Fruit fly (Drosophila melanogaster) Kc167 (cell line): ENCODE results near the gene CG18404.

Experiments
- Myc ChIP-seq: fragments of >200 bp; optimal IDR thresholded peaks from 2 replicates; lab custom pipeline; 2017; ENCODE audit warnings: missing external identifiers
- Sin3A ChIP-seq: fragments of >200 bp; optimal IDR thresholded peaks from 2 replicates; lab custom pipeline; 2018; ENCODE audit warnings: missing external identifiers
- insv ChIP-seq: fragments of >200 bp; optimal IDR thresholded peaks from 3 replicates; lab custom pipeline; 2018; ENCODE audit warnings: missing external identifiers
- ttk ChIP-seq: sonication (Bioruptor generic); optimal IDR thresholded peaks from 2 replicates; lab custom pipeline; 2017; ENCODE audit warnings: missing external identifiers

dm6 chr3R:30276482-30277282 is 23.7 kb downstream of the CG18404 start:
- no peak for TF ChIP-seq ttk (lab: Kevin White, UChicago)
- no peak for TF ChIP-seq Sin3A (lab: Kevin White, UChicago)
- TF ChIP-seq insv (lab: Kevin White, UChicago) = no peak
- TF ChIP-seq Myc = no peak
